Fruit fly (Drosophila melanogaster) whole organism, wandering third instar larva: ENCODE results near the gene Nepl7.

ENCODE experiments used
- Abd-B ChIP-seq: fragments of >200 bp; optimal IDR thresholded peaks from 2 replicates; lab custom pipeline; 2017; ENCODE audit warnings: missing biosample characterization, missing genetic modification characterization
- CG32264 ChIP-seq: fragments of 200-800 bp; sonication (Bioruptor generic); optimal IDR thresholded peaks from 2 replicates; lab custom pipeline; 2016; ENCODE audit warnings: missing biosample characterization, missing genetic modification characterization
- CG9705 ChIP-seq: fragments of 200-800 bp; sonication (Bioruptor generic); optimal IDR thresholded peaks from 2 replicates; lab custom pipeline; 2018; ENCODE audit warnings: missing biosample characterization, mild to moderate bottlenecking, missing genetic modification characterization
- Dfd ChIP-seq: fragments of >200 bp; optimal IDR thresholded peaks from 2 replicates; lab custom pipeline; 2017; ENCODE audit warnings: missing biosample characterization, missing genetic modification characterization
- Dif ChIP-seq: fragments of 200-275, 200-300 bp; sonication (Bioruptor generic); optimal IDR thresholded peaks from 2 replicates; lab custom pipeline; 2018; ENCODE audit warnings: missing biosample characterization, missing genetic modification characterization; ENCODE audit not compliant: partially characterized antibody
- GATAd ChIP-seq: sonication (Bioruptor generic); optimal IDR thresholded peaks from 2 replicates; lab custom pipeline; 2016; ENCODE audit warnings: missing biosample characterization, missing genetic modification characterization
- HLH106 ChIP-seq: fragments of 200-800 bp; optimal IDR thresholded peaks from 3 replicates; lab custom pipeline; 2019; ENCODE audit warnings: missing biosample characterization, mild to moderate bottlenecking, missing genetic modification characterization, moderate library complexity
- Hnf4 ChIP-seq: fragments of 200-800 bp; sonication (Bioruptor generic); optimal IDR thresholded peaks from 2 replicates; lab custom pipeline; 2016; ENCODE audit warnings: missing biosample characterization, mild to moderate bottlenecking, missing genetic modification characterization
- Hr78 ChIP-seq: fragments of >200 bp; optimal IDR thresholded peaks from 2 replicates; lab custom pipeline; 2017; ENCODE audit warnings: missing biosample characterization, missing genetic modification characterization
- Hr83 ChIP-seq: fragments of 200-300 bp; sonication (Bioruptor generic); optimal IDR thresholded peaks from 2 replicates; lab custom pipeline; 2016; ENCODE audit warnings: missing biosample characterization, mild to moderate bottlenecking, missing genetic modification characterization, moderate library complexity; ENCODE audit not compliant: poor library complexity, severe bottlenecking
- Mio ChIP-seq: sonication (Bioruptor generic); optimal IDR thresholded peaks from 2 replicates; lab custom pipeline; 2016; ENCODE audit warnings: missing biosample characterization, missing genetic modification characterization
- Myc ChIP-seq: fragments of >200 bp; optimal IDR thresholded peaks from 2 replicates; lab custom pipeline; 2017
- OdsH ChIP-seq: fragments of 200-800 bp; sonication (Bioruptor generic); optimal IDR thresholded peaks from 2 replicates; lab custom pipeline; 2016; ENCODE audit warnings: missing biosample characterization, mild to moderate bottlenecking, missing genetic modification characterization
- Sp1 ChIP-seq: fragments of 200-800 bp; sonication (Bioruptor generic); optimal IDR thresholded peaks from 3 replicates; lab custom pipeline; 2019; ENCODE audit warnings: missing biosample characterization, mild to moderate bottlenecking, missing genetic modification characterization, moderate library complexity
- Vsx2 ChIP-seq: fragments of 200-300, 225-300 bp; sonication (Bioruptor generic); optimal IDR thresholded peaks from 2 replicates; lab custom pipeline; 2018; ENCODE audit warnings: missing biosample characterization, missing genetic modification characterization; ENCODE audit not compliant: partially characterized antibody
- br ChIP-seq: fragments of 200-800 bp; sonication (Bioruptor generic); optimal IDR thresholded peaks from 2 replicates; lab custom pipeline; 2016; ENCODE audit warnings: missing biosample characterization, missing genetic modification characterization
- brk ChIP-seq: fragments of 200-800 bp; sonication (Bioruptor generic); optimal IDR thresholded peaks from 2 replicates; lab custom pipeline; 2016; ENCODE audit warnings: missing biosample characterization, mild to moderate bottlenecking, missing genetic modification characterization
- dl ChIP-seq, 2 experiments: fragments of 175-275, 200-275 bp in 1 of 2; fragments of 200-275 bp in 1 of 2; sonication (Bioruptor generic); optimal IDR thresholded peaks; lab custom pipeline; 2018; ENCODE audit warnings: mild to moderate bottlenecking in 2 of 2, missing biosample characterization in 2 of 2, missing genetic modification characterization in 2 of 2, moderate library complexity in 2 of 2; ENCODE audit not compliant: partially characterized antibody in 2 of 2, insufficient read depth in 1 of 2
- dmrt93B ChIP-seq: fragments of 200-800 bp; sonication (Bioruptor generic); optimal IDR thresholded peaks from 2 replicates; lab custom pipeline; 2018; ENCODE audit warnings: missing biosample characterization, mild to moderate bottlenecking, missing genetic modification characterization
- ey ChIP-seq: fragments of 200-800 bp; sonication (Bioruptor generic); optimal IDR thresholded peaks from 2 replicates; lab custom pipeline; 2016; ENCODE audit warnings: missing biosample characterization, missing genetic modification characterization
- foxo ChIP-seq, 2 experiments: fragments of 200-800 bp; sonication (Bioruptor generic); optimal IDR thresholded peaks; 2 replicates in 1 of 2; 3 replicates in 1 of 2; lab custom pipeline; 2016 to 2017; ENCODE audit warnings: missing biosample characterization in 2 of 2, missing genetic modification characterization in 2 of 2
- fru ChIP-seq: fragments of 200-800 bp; sonication (Bioruptor generic); optimal IDR thresholded peaks from 3 replicates; lab custom pipeline; 2016; ENCODE audit warnings: missing biosample characterization, mild to moderate bottlenecking, missing genetic modification characterization
- lola ChIP-seq: fragments of >200 bp; optimal IDR thresholded peaks from 2 replicates; lab custom pipeline; 2017; ENCODE audit warnings: missing biosample characterization, missing genetic modification characterization
- pan ChIP-seq: fragments of >200 bp; optimal IDR thresholded peaks from 2 replicates; lab custom pipeline; 2017
- psq ChIP-seq: fragments of 200-800 bp; sonication (Bioruptor generic); optimal IDR thresholded peaks from 3 replicates; lab custom pipeline; 2017; ENCODE audit warnings: missing biosample characterization, mild to moderate bottlenecking, missing genetic modification characterization, moderate library complexity
- rgr ChIP-seq: fragments of 200-800 bp; sonication (Bioruptor generic); optimal IDR thresholded peaks from 3 replicates; lab custom pipeline; 2016; ENCODE audit warnings: missing biosample characterization, mild to moderate bottlenecking, missing genetic modification characterization
- sage ChIP-seq: fragments of 200-800 bp; sonication (Bioruptor generic); optimal IDR thresholded peaks from 2 replicates; lab custom pipeline; 2016; ENCODE audit warnings: missing biosample characterization, mild to moderate bottlenecking, missing genetic modification characterization
- tai ChIP-seq: sonication (Bioruptor generic); optimal IDR thresholded peaks from 2 replicates; lab custom pipeline; 2016; ENCODE audit warnings: missing biosample characterization, missing genetic modification characterization
- usp ChIP-seq: fragments of >200 bp; optimal IDR thresholded peaks from 2 replicates; lab custom pipeline; 2017; ENCODE audit warnings: missing biosample characterization, missing genetic modification characterization

Gene Nepl7

dm6 chr2L:12672296-12672695 lies 2.8 kb upstream of the Nepl7 start:
- TF ChIP-seq foxo (GFP tag; optimal IDR thresholded peaks at IDR 0.05; lab: Kevin White, UChicago) (no peak), Hr78 (no peak), CG9705 (GFP tag; lab: Kevin White, UChicago) (no peak), OdsH (no peak), brk (GFP tag; lab: Kevin White, UChicago) (no peak), rgr (GFP tag; lab: Kevin White, UChicago) (no peak), Vsx2 (no peak)

dm6 chr2L:12666002-12666576 lies 3.4 kb downstream of the Nepl7 start:
- TF ChIP-seq usp (GFP tag; lab: Kevin White, UChicago), result no peak
- TF ChIP-seq Mio (GFP tag; lab: Kevin White, UChicago), result no peak
- no peak for TF ChIP-seq OdsH
- no peak for TF ChIP-seq HLH106 (tag; lab: Kevin White, UChicago)
- TF ChIP-seq Dif (GFP tag; lab: Kevin White, UChicago), result no peak
- TF ChIP-seq Hr78, result no peak
- TF ChIP-seq psq (GFP tag; lab: Kevin White, UChicago), result no peak
- TF ChIP-seq Hnf4 (GFP tag; lab: Kevin White, UChicago), result no peak
- TF ChIP-seq fru (GFP tag; lab: Kevin White, UChicago), result no peak
- TF ChIP-seq CG9705 (GFP tag; lab: Kevin White, UChicago), result no peak

- TF ChIP-seq CG9705 (GFP tag; lab: Kevin White, UChicago), result no peak
- TF ChIP-seq OdsH, result no peak
- TF ChIP-seq GATAd (GFP tag; lab: Kevin White, UChicago), result no peak
- TF ChIP-seq dmrt93B (GFP tag; lab: Kevin White, UChicago), result no peak
- no peak for TF ChIP-seq Mio (GFP tag; lab: Kevin White, UChicago)
- TF ChIP-seq Dfd (GFP tag; lab: Kevin White, UChicago), result no peak
- TF ChIP-seq pan (lab: Kevin White, UChicago), result no peak
- no peak for TF ChIP-seq ey (GFP tag; lab: Kevin White, UChicago)
- TF ChIP-seq br (GFP tag; lab: Kevin White, UChicago), result no peak
- TF ChIP-seq HLH106 (tag; lab: Kevin White, UChicago), result no peak
- TF ChIP-seq Hnf4 (GFP tag; lab: Kevin White, UChicago), result no peak
- TF ChIP-seq Sp1 (GFP tag; lab: Kevin White, UChicago), result no peak
- no peak for TF ChIP-seq dl (GFP tag; optimal IDR thresholded peaks at IDR 0.05; lab: Kevin White, UChicago; ENCODE audit: insufficient read depth in 1 of 2, partially characterized antibody in 2 of 2)
- TF ChIP-seq lola (GFP tag; lab: Kevin White, UChicago), result no peak
Observed at dm6 chr2L:12657337-12657736, 12.2 kb downstream of the Nepl7 start.

dm6 chr2L:12656865-12657264 lies 12.6 kb downstream of the Nepl7 start, which contains the start of gene pdm2:
TSS of gene pdm2 (plus strand) at chr2L:12657165.
- TF ChIP-seq HLH106 (tag; lab: Kevin White, UChicago), result no peak
- no peak for TF ChIP-seq Hr78
- TF ChIP-seq Hr83 (GFP tag; lab: Kevin White, UChicago), result no peak
- no peak for TF ChIP-seq Myc (lab: Kevin White, UChicago)
- no peak for TF ChIP-seq Vsx2

- TF ChIP-seq brk (GFP tag; lab: Kevin White, UChicago) (no peak), ey (GFP tag; lab: Kevin White, UChicago) (no peak), br (GFP tag; lab: Kevin White, UChicago) (no peak), dl (GFP tag; optimal IDR thresholded peaks at IDR 0.05; lab: Kevin White, UChicago; ENCODE audit: insufficient read depth in 1 of 2, partially characterized antibody in 2 of 2) (peak; percentile 72 to 81), Dif (GFP tag; lab: Kevin White, UChicago) (peak; percentile 79), tai (GFP tag; lab: Kevin White, UChicago) (no peak), Vsx2 (no peak)
Observed at dm6 chr2L:12655731-12656326, 13.7 kb downstream of the Nepl7 start.

dm6 chr2L:12651040-12651439 lies 18.5 kb downstream of the Nepl7 start:
- no peak for TF ChIP-seq lola (GFP tag; lab: Kevin White, UChicago)
- TF ChIP-seq Mio (GFP tag; lab: Kevin White, UChicago), result no peak
- no peak for TF ChIP-seq HLH106 (tag; lab: Kevin White, UChicago)
- no peak for TF ChIP-seq Sp1 (GFP tag; lab: Kevin White, UChicago)
- TF ChIP-seq Dfd (GFP tag; lab: Kevin White, UChicago), result no peak
- TF ChIP-seq Vsx2, result no peak
- TF ChIP-seq Dif (GFP tag; lab: Kevin White, UChicago), result no peak
- TF ChIP-seq Abd-B (GFP tag; lab: Kevin White, UChicago), result no peak
- no peak for TF ChIP-seq brk (GFP tag; lab: Kevin White, UChicago)
- TF ChIP-seq CG32264 (GFP tag; lab: Kevin White, UChicago), result no peak
- no peak for TF ChIP-seq OdsH
- TF ChIP-seq Hnf4 (GFP tag; lab: Kevin White, UChicago), result no peak
- no peak for TF ChIP-seq dmrt93B (GFP tag; lab: Kevin White, UChicago)
- no peak for TF ChIP-seq sage
- no peak for TF ChIP-seq ey (GFP tag; lab: Kevin White, UChicago)
